Worm (Caenorhabditis elegans): ENCODE data around the gene B0432.1.

ce11 chrII:247736-248135, 49.5 kb upstream of the B0432.1 start:
- TF ChIP-seq nhr-77 (tag; optimal IDR thresholded peaks at IDR 0.05) (no peak), lir-3 (tag; optimal IDR thresholded peaks at IDR 0.05; ENCODE audit: poor library complexity) (no peak), dpl-1 (GFP tag; optimal IDR thresholded peaks at IDR 0.05) (no peak), ceh-88 (GFP tag; IDR thresholded peaks at IDR 0.05) (no peak), nhr-237 (tag; optimal IDR thresholded peaks at IDR 0.05) (no peak), jun-1 (tag; optimal IDR thresholded peaks at IDR 0.05) (no peak), skn-1 (tag; optimal IDR thresholded peaks at IDR 0.05) (no peak), nhr-12 (tag; optimal IDR thresholded peaks at IDR 0.05) (no peak), elt-3 (tag; optimal IDR thresholded peaks at IDR 0.05) (no peak), mdl-1 (tag; optimal IDR thresholded peaks at IDR 0.05) (no peak), vab-15 (tag; optimal IDR thresholded peaks at IDR 0.05) (no peak), aha-1 (tag; optimal IDR thresholded peaks at IDR 0.05) (no peak), zag-1 (tag; optimal IDR thresholded peaks at IDR 0.05) (no peak), unc-130 (tag; optimal IDR thresholded peaks at IDR 0.05) (no peak)

Measured in whole organism, L1 larva.